Worm (Caenorhabditis elegans) whole organism, L4 larva: ENCODE results near the gene daf-19.

ENCODE experiments used
- D1046.2 ChIP-seq: fragments of 200-800 bp; sonication (Bioruptor generic); IDR thresholded peaks from 2 replicates; pipeline ENCODE4 v1.3.6; 2022; ENCODE audit warnings: missing genetic modification characterization, missing compliant biosample characterization
- F37D6.2 ChIP-seq: sonication (generic microtip); optimal IDR thresholded peaks from 2 replicates; lab custom pipeline; 2016; ENCODE audit warnings: mild to moderate bottlenecking, missing genetic modification characterization, missing compliant biosample characterization
- F49E8.2 ChIP-seq: sonication (generic microtip); optimal IDR thresholded peaks from 2 replicates; lab custom pipeline; 2016; ENCODE audit warnings: missing compliant biosample characterization, mild to moderate bottlenecking, missing genetic modification characterization, borderline replicate concordance
- T26A8.4 ChIP-seq: fragments of 200-800 bp; sonication (Bioruptor generic); IDR thresholded peaks from 2 replicates; pipeline ENCODE4 v1.3.6; 2022; ENCODE audit warnings: missing genetic modification characterization, missing compliant biosample characterization
- Y48G9A.11 ChIP-seq: fragments of 200-800 bp; sonication (Bioruptor generic); IDR thresholded peaks from 2 replicates; pipeline ENCODE4 v1.3.6; 2022; ENCODE audit warnings: missing genetic modification reagents, missing genetic modification characterization, missing compliant biosample characterization
- Y5F2A.4 ChIP-seq: fragments of 200-800 bp; sonication (Bioruptor generic); optimal IDR thresholded peaks from 2 replicates; lab custom pipeline; 2018; ENCODE audit warnings: mild to moderate bottlenecking, missing genetic modification characterization, missing compliant biosample characterization
- Y75B8A.6 ChIP-seq: fragments of 200-800 bp; sonication (Bioruptor generic); IDR thresholded peaks from 2 replicates; pipeline ENCODE4 v1.3.6; 2022; ENCODE audit warnings: missing genetic modification reagents, missing genetic modification characterization, missing compliant biosample characterization
- ZK546.5 ChIP-seq, 2 experiments: sonication (generic microtip); optimal IDR thresholded peaks; 2 replicates each; lab custom pipeline; 2017; ENCODE audit warnings: missing biosample characterization in 2 of 2, missing genetic modification characterization in 2 of 2
- aha-1 ChIP-seq: fragments of 150-350 bp; peaks from one replicate; lab custom pipeline; 2014; ENCODE audit warnings: missing biosample characterization, missing genetic modification characterization
- cey-2 ChIP-seq: sonication (generic microtip); optimal IDR thresholded peaks from 3 replicates; lab custom pipeline; 2017; ENCODE audit warnings: missing genetic modification characterization, mild to moderate bottlenecking, missing compliant biosample characterization, antibody characterized with exemption, borderline replicate concordance; ENCODE audit not compliant: insufficient read depth
- ctbp-1 ChIP-seq: fragments of 200-800 bp; sonication (Bioruptor generic); IDR thresholded peaks from 2 replicates; pipeline ENCODE4 v1.3.6; 2022; ENCODE audit warnings: missing genetic modification reagents, missing genetic modification characterization, missing compliant biosample characterization
- daf-12 ChIP-seq: fragments of 150-350 bp; optimal IDR thresholded peaks from 2 replicates; lab custom pipeline; 2014; ENCODE audit warnings: missing biosample characterization, missing genetic modification reagents, missing genetic modification characterization
- daf-16 ChIP-seq, 3 experiments: sonication (generic microtip); optimal IDR thresholded peaks; 2 replicates each; lab custom pipeline; 2016 to 2017; ENCODE audit warnings: missing genetic modification characterization in 3 of 3, missing genetic modification reagents in 3 of 3, mild to moderate bottlenecking in 2 of 3, missing compliant biosample characterization in 2 of 3, missing biosample characterization in 1 of 3, moderate library complexity in 1 of 3
- daf-19 ChIP-seq: fragments of 200-800 bp; sonication (Bioruptor generic); conservative IDR thresholded peaks from 2 replicates; pipeline ENCODE4 v1.3.6; 2022; ENCODE audit warnings: missing genetic modification characterization, missing compliant biosample characterization
- dmd-6 ChIP-seq: fragments of 200-800 bp; sonication (Bioruptor generic); IDR thresholded peaks from 2 replicates; pipeline ENCODE4 v1.3.6; 2022; ENCODE audit warnings: missing genetic modification reagents, missing genetic modification characterization, missing compliant biosample characterization
- dmd-8 ChIP-seq: fragments of 200-800 bp; sonication (Bioruptor generic); IDR thresholded peaks from 2 replicates; pipeline ENCODE4 v1.3.6; 2022; ENCODE audit warnings: missing genetic modification characterization, missing compliant biosample characterization
- dpl-1 ChIP-seq: fragments of 150-350 bp; optimal IDR thresholded peaks from 2 replicates; lab custom pipeline; 2014; ENCODE audit warnings: missing biosample characterization, missing genetic modification reagents, missing genetic modification characterization
- egl-43 ChIP-seq: fragments of 200-800 bp; sonication (Bioruptor generic); IDR thresholded peaks from 2 replicates; pipeline ENCODE4 v1.3.6; 2022; ENCODE audit warnings: missing genetic modification reagents, missing genetic modification characterization, missing compliant biosample characterization
- fkh-10 ChIP-seq: fragments of 150-350 bp; optimal IDR thresholded peaks from 2 replicates; lab custom pipeline; 2014; ENCODE audit warnings: missing biosample characterization, missing genetic modification reagents, missing genetic modification characterization
- hlh-11 ChIP-seq: fragments of 200-800 bp; sonication (Bioruptor generic); optimal IDR thresholded peaks from 2 replicates; lab custom pipeline; 2018; ENCODE audit warnings: mild to moderate bottlenecking, missing genetic modification characterization, missing compliant biosample characterization
- hmg-1.1 ChIP-seq: fragments of 200-800 bp; sonication (Bioruptor generic); IDR thresholded peaks from 2 replicates; pipeline ENCODE4 v1.3.6; 2022; ENCODE audit warnings: missing genetic modification reagents, missing genetic modification characterization, missing compliant biosample characterization
- lin-1 ChIP-seq: fragments of 200-800 bp; sonication (Bioruptor generic); IDR thresholded peaks from 2 replicates; pipeline ENCODE4 v1.3.6; 2022; ENCODE audit warnings: missing genetic modification reagents, missing genetic modification characterization, missing compliant biosample characterization
- lin-15B ChIP-seq: fragments of 150-350 bp; sonication (generic microtip); optimal IDR thresholded peaks from 3 replicates; lab custom pipeline; 2014; ENCODE audit warnings: missing biosample characterization, missing genetic modification characterization
- lin-29 ChIP-seq: fragments of 200-800 bp; sonication (Bioruptor generic); IDR thresholded peaks from 2 replicates; pipeline ENCODE4 v1.3.6; 2022; ENCODE audit warnings: missing genetic modification reagents, missing genetic modification characterization, missing compliant biosample characterization
- lir-3 ChIP-seq: sonication (generic microtip); optimal IDR thresholded peaks from 2 replicates; lab custom pipeline; 2016; ENCODE audit warnings: mild to moderate bottlenecking, missing genetic modification characterization, missing compliant biosample characterization
- mep-1 ChIP-seq: fragments of 150-350 bp; sonication (generic microtip); optimal IDR thresholded peaks from 3 replicates; lab custom pipeline; 2014; ENCODE audit warnings: missing biosample characterization, missing genetic modification characterization
- nhr-10 ChIP-seq: fragments of 150-350 bp; optimal IDR thresholded peaks from 2 replicates; lab custom pipeline; 2014; ENCODE audit warnings: missing biosample characterization, missing genetic modification characterization
- nhr-102 ChIP-seq: sonication (generic microtip); optimal IDR thresholded peaks from 2 replicates; lab custom pipeline; 2016; ENCODE audit warnings: mild to moderate bottlenecking, missing genetic modification characterization, moderate library complexity, missing compliant biosample characterization
- nhr-28 ChIP-seq: fragments of 150-350 bp; optimal IDR thresholded peaks from 2 replicates; lab custom pipeline; 2014; ENCODE audit warnings: missing biosample characterization, missing genetic modification characterization
- nhr-42 ChIP-seq: fragments of 200-800 bp; sonication (Bioruptor generic); IDR thresholded peaks from 2 replicates; pipeline ENCODE4 v1.3.6; 2022; ENCODE audit warnings: missing genetic modification characterization, missing compliant biosample characterization
- nhr-76 ChIP-seq: fragments of 150-350 bp; optimal IDR thresholded peaks from 2 replicates; lab custom pipeline; 2014; ENCODE audit warnings: missing biosample characterization, missing genetic modification characterization
- nhr-77 ChIP-seq: fragments of 150-350 bp; optimal IDR thresholded peaks from 2 replicates; lab custom pipeline; 2014; ENCODE audit warnings: missing biosample characterization, missing genetic modification characterization
- pha-4 ChIP-seq, 2 experiments: fragments of 150-350 bp in 1 of 2; fragments of 200-800 bp in 1 of 2; sonication (Bioruptor generic) in 1 of 2; IDR thresholded peaks in 1 of 2; optimal IDR thresholded peaks in 1 of 2; 2 replicates each; pipeline versions ENCODE4 v1.3.6 to Lab custom; 2014 to 2022; ENCODE audit warnings: missing genetic modification characterization in 2 of 2, missing genetic modification reagents in 2 of 2, missing biosample characterization in 1 of 2, missing compliant biosample characterization in 1 of 2
- sdz-12 ChIP-seq: fragments of 200-800 bp; sonication (Bioruptor generic); optimal IDR thresholded peaks from 2 replicates; lab custom pipeline; 2018; ENCODE audit warnings: mild to moderate bottlenecking, missing genetic modification characterization, missing compliant biosample characterization
- skn-1 ChIP-seq: fragments of 150-350 bp; optimal IDR thresholded peaks from 2 replicates; lab custom pipeline; 2014; ENCODE audit warnings: missing biosample characterization, missing genetic modification characterization
- vab-7 ChIP-seq: fragments of 200-800 bp; sonication (Bioruptor generic); IDR thresholded peaks from 2 replicates; pipeline ENCODE4 v1.3.6; 2022; ENCODE audit warnings: missing genetic modification reagents, missing genetic modification characterization, missing compliant biosample characterization
- zip-2 ChIP-seq: fragments of 150-350 bp; optimal IDR thresholded peaks from 2 replicates; lab custom pipeline; 2014; ENCODE audit warnings: missing biosample characterization, missing genetic modification characterization
- ztf-7 ChIP-seq: fragments of 150-350 bp; optimal IDR thresholded peaks from 2 replicates; lab custom pipeline; 2014; ENCODE audit warnings: missing biosample characterization, missing genetic modification characterization

The daf-19 gene

ce11 chrII:10197091-10197675, 28.0 kb upstream of the daf-19 start, which contains the start of gene R05H5.3 (continued):
- TF ChIP-seq daf-16 (GFP tag; optimal IDR thresholded peaks at IDR 0.05; lab: Kevin White, UChicago) (no peak), daf-16 (tag; optimal IDR thresholded peaks at IDR 0.05; lab: Kevin White, UChicago) (no peak), nhr-42 (no peak), nhr-28 (peak; percentile 71), daf-19 (GFP tag; lab: Robert Waterston, UW) (no peak), Y48G9A.11 (peak; percentile 57; the same call in 1 of the 2 replicates), T26A8.4 (GFP tag; lab: Robert Waterston, UW) (no peak), dpl-1 (GFP tag; lab: Kevin White, UChicago) (peak; percentile 83), egl-43 (no peak), vab-7 (GFP tag; lab: Robert Waterston, UW) (no peak; the same call in 1 of the 2 replicates), F49E8.2 (tag; lab: Kevin White, UChicago) (no peak), nhr-10 (no peak), hlh-11 (tag; lab: Kevin White, UChicago) (no peak), lir-3 (tag; lab: Kevin White, UChicago) (no peak), lin-29 (GFP tag; lab: Robert Waterston, UW) (no peak), aha-1 (peak; percentile 74), fkh-10 (peak; percentile 71), nhr-102 (tag; lab: Kevin White, UChicago) (no peak), dmd-8 (GFP tag; lab: Robert Waterston, UW) (no peak), ctbp-1 (GFP tag; lab: Robert Waterston, UW) (no peak), lin-1 (GFP tag; lab: Robert Waterston, UW) (no peak)

- TF ChIP-seq ZK546.5 (tag; optimal IDR thresholded peaks at IDR 0.05; lab: Kevin White, UChicago) (no peak), aha-1 (no peak), F37D6.2 (tag; lab: Kevin White, UChicago) (no peak), ztf-7 (tag; lab: Kevin White, UChicago) (no peak), ctbp-1 (GFP tag; lab: Robert Waterston, UW) (no peak), egl-43 (no peak), pha-4 (GFP tag; IDR thresholded peaks at IDR 0.05; lab: Robert Waterston, UW) (no peak), pha-4 (tag; optimal IDR thresholded peaks at IDR 0.05; lab: Kevin White, UChicago) (no peak), lin-15B (tag; lab: Kevin White, UChicago) (no peak), nhr-77 (tag; lab: Kevin White, UChicago) (no peak), dmd-6 (GFP tag; lab: Robert Waterston, UW) (no peak), daf-12 (tag; lab: Kevin White, UChicago) (no peak), F49E8.2 (tag; lab: Kevin White, UChicago) (no peak), skn-1 (no peak), Y75B8A.6 (GFP tag; lab: Robert Waterston, UW) (no peak), lin-29 (GFP tag; lab: Robert Waterston, UW) (no peak)
- TF ChIP-seq, all 104 proteins: peak for 0
Observed at ce11 chrII:10194605-10195004, 25.5 kb upstream of the daf-19 start, which contains the start of gene srb-6. srb-6 (plus strand) TSS chrII:10194905.

- TF ChIP-seq cey-2 (tag; lab: Kevin White, UChicago) (no peak), Y5F2A.4 (no peak), nhr-102 (tag; lab: Kevin White, UChicago) (no peak), zip-2 (tag; lab: Kevin White, UChicago) (no peak), D1046.2 (GFP tag; lab: Robert Waterston, UW) (no peak), hmg-1.1 (no peak), sdz-12 (no peak), mep-1 (tag; lab: Kevin White, UChicago) (no peak), nhr-28 (no peak), nhr-76 (tag; lab: Kevin White, UChicago) (no peak), Y75B8A.6 (GFP tag; lab: Robert Waterston, UW) (no peak)
Observed at ce11 chrII:10192207-10192606, 23.1 kb upstream of the daf-19 start, which contains the start of gene R05H5.7. R05H5.7 (plus strand) TSS chrII:10192507.
